Worm (Caenorhabditis elegans) whole organism, late embryonic: ENCODE data around the gene cal-8.

Experiments used
- ahr-1 ChIP-seq: sonication (generic microtip); optimal IDR thresholded peaks from 2 replicates; lab custom pipeline; 2016; ENCODE audit warnings: missing genetic modification characterization, missing compliant biosample characterization
- dmd-4 ChIP-seq: sonication (generic microtip); optimal IDR thresholded peaks from 2 replicates; lab custom pipeline; 2016; ENCODE audit warnings: borderline replicate concordance, missing genetic modification characterization, missing compliant biosample characterization
- pqm-1 ChIP-seq: sonication (generic microtip); optimal IDR thresholded peaks from 2 replicates; lab custom pipeline; 2016; ENCODE audit warnings: missing genetic modification characterization, missing compliant biosample characterization
- sox-4 ChIP-seq: sonication (generic microtip); optimal IDR thresholded peaks from 2 replicates; lab custom pipeline; 2017; ENCODE audit warnings: mild to moderate bottlenecking, missing genetic modification characterization, inconsistent platforms, missing compliant biosample characterization
- tbx-2 ChIP-seq: sonication (generic microtip); optimal IDR thresholded peaks from 2 replicates; lab custom pipeline; 2016; ENCODE audit warnings: missing genetic modification characterization, missing compliant biosample characterization
- zip-5 ChIP-seq: sonication (generic microtip); optimal IDR thresholded peaks from 2 replicates; lab custom pipeline; 2016; ENCODE audit warnings: missing genetic modification characterization, missing compliant biosample characterization

ce11 chrII:5498156-5498739, 16.4 kb upstream of the cal-8 start, which contains the start of the genes suex-1 and F12A10.9:
- TF ChIP-seq pqm-1: no peak
- TF ChIP-seq ahr-1: no peak
- no peak for TF ChIP-seq zip-5
- no peak for TF ChIP-seq sox-4 (tag; lab: Kevin White, UChicago)
- no peak for TF ChIP-seq dmd-4 (tag; lab: Kevin White, UChicago)
- no peak for TF ChIP-seq tbx-2 (tag; lab: Kevin White, UChicago)
